Worm (Caenorhabditis elegans): ENCODE results near the gene F26C11.1.

F26C11.1 gene

DNA sequence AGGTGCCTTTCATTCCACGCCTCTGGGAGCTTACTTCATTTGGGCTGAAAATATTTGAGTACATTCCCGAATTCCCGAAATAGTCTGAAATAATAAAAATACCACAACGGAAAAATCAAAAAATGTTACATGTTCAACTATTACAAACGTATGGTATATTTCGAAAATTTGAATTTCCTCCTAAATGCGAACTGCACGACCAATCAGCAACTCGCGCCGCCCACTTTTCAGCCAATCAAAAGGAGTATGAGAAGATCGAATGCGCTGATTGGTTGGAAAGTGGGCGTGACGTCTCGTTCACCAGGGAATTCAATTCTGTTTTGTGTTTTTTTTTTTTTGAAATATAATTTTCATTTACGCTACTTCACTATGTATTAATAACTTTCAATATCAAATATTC, 25.8 kb upstream of the F26C11.1 start, which contains the start of gene old-1:
TSS of gene old-1 (minus strand) at position 50 of the 400 bp plus-strand sequence.
- TF ChIP-seq T23F11.4 (GFP tag; optimal IDR thresholded peaks at IDR 0.05), result no peak
- TF ChIP-seq nfya-1 (tag; optimal IDR thresholded peaks at IDR 0.05), result peak; percentile 65

DNA sequence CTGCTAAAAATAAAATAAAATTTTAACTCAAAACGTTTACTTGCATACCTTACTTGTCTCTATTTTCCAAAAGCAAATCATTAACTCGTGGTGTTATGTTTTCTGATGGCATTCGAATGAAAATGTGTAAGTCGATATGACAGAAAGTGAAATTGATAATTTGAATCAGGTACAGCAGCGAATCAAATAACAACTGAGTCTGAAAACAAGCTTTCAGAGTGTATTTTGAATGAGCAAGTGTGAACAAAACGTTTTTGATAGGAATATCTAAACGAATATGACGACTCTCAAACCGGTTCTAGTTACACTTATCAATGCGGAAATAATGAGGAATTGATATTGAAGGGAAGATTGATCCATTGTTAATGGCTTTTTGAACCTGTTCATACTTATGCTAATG, 23.5 kb upstream of the F26C11.1 start, which contains the start of gene chil-7:
TSS of gene chil-7 (minus strand) at position 112 of the 400 bp plus-strand sequence.
- TF ChIP-seq dmd-4 (tag; optimal IDR thresholded peaks at IDR 0.05; ENCODE audit: borderline replicate concordance) (no peak), lim-6 (tag; optimal IDR thresholded peaks at IDR 0.05) (no peak), ceh-18 (tag; optimal IDR thresholded peaks at IDR 0.05) (no peak), pha-4 (tag; optimal IDR thresholded peaks at IDR 0.05) (no peak), hlh-6 (tag; optimal IDR thresholded peaks at IDR 0.05) (no peak), hlh-15 (tag; optimal IDR thresholded peaks at IDR 0.05) (no peak)

DNA sequence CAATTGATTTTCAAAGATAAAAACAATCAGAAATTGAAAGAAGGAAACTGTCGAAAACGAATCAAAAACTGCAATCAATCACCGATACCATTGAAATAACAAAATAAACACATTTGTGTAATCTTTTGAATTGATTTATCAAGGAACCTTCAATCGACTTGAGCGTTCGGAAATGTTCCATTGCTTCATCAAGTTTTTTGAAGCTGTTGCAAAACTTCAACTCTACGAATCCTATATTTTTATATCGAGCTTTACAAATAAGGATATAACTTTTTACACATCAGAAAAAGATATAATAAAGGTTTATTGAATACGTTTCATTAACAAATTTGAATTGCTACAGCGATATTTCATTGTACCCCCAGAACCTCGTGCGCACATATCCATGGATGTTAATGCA, 21.6 kb upstream of the F26C11.1 start, which contains the start of gene chil-8:
TSS of gene chil-8 (minus strand) at position 101 of the 400 bp plus-strand sequence.
- no peak for TF ChIP-seq ceh-48 (tag; optimal IDR thresholded peaks at IDR 0.05)
- no peak for TF ChIP-seq nhr-11 (tag; optimal IDR thresholded peaks at IDR 0.05)
- TF ChIP-seq ceh-34 (tag; optimal IDR thresholded peaks at IDR 0.05), result no peak
- no peak for TF ChIP-seq hlh-15 (tag; optimal IDR thresholded peaks at IDR 0.05)
- no peak for TF ChIP-seq pat-9 (tag; optimal IDR thresholded peaks at IDR 0.05)
- no peak for TF ChIP-seq ceh-19 (GFP tag; optimal IDR thresholded peaks at IDR 0.05)
- no peak for TF ChIP-seq syd-9 (tag; optimal IDR thresholded peaks at IDR 0.05)
- TF ChIP-seq sox-4 (tag; optimal IDR thresholded peaks at IDR 0.05), result no peak
- TF ChIP-seq ceh-45 (GFP tag; IDR thresholded peaks at IDR 0.05), result no peak
- no peak for TF ChIP-seq gmeb-2 (tag; optimal IDR thresholded peaks at IDR 0.05)
- no peak for TF ChIP-seq fkh-10 (GFP tag; optimal IDR thresholded peaks at IDR 0.05)
- no peak for TF ChIP-seq ahr-1 (tag; optimal IDR thresholded peaks at IDR 0.05)
- no peak for TF ChIP-seq dmd-4 (tag; optimal IDR thresholded peaks at IDR 0.05; ENCODE audit: borderline replicate concordance)
- no peak for TF ChIP-seq sox-2 (GFP tag; IDR thresholded peaks at IDR 0.05)
- no peak for TF ChIP-seq fax-1 (tag; optimal IDR thresholded peaks at IDR 0.05)
- TF ChIP-seq pha-2 (tag; optimal IDR thresholded peaks at IDR 0.05), result no peak
- no peak for TF ChIP-seq hlh-13 (GFP tag; optimal IDR thresholded peaks at IDR 0.05)
- TF ChIP-seq nhr-232 (tag; optimal IDR thresholded peaks at IDR 0.05), result no peak
- no peak for TF ChIP-seq rnt-1 (tag; optimal IDR thresholded peaks at IDR 0.05)
- TF ChIP-seq lin-11 (tag; optimal IDR thresholded peaks at IDR 0.05), result no peak

DNA sequence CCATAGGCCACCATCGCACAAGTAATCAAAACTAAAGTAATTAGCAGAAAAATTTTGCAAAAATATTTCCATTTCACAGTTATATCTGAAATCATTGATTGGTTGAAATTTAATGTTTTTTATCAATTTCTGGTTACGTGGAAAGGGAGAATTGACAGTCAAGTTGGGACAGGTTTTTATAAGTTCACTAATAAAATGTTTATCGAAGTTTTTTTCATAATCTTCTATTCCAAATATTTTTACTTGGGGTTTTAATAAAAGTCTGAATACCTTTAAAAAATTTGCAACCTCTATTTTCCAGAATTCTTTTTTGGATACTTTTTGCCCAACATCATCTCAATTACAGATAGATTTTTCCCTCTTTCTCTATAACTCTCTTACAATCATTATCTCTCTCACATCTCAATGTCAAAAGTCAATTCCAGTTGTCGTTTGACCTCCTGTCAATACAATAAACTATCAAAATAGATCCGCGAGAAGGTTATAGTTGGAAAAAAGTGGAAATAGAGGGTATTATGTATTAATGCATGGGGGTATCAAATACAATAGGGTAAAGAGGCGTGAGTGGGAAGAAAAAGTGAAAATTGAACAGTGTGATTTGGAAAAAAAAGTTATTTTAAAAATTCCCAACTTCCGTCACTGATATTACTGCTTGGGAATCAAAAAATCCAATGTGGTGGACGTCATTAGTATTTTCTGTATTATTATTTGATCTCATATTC, 19.9 kb upstream of the F26C11.1 start, which contains the start of the genes chil-2 and ctsa-3.2:
TSS of gene chil-2 (minus strand) at position 101 of the 722 bp plus-strand sequence.
TSS of gene ctsa-3.2 (plus strand) at position 672 of the 722 bp plus-strand sequence.
- no peak for TF ChIP-seq C38D4.7 (GFP tag; optimal IDR thresholded peaks at IDR 0.05)
- no peak for TF ChIP-seq ceh-14 (tag; optimal IDR thresholded peaks at IDR 0.05)
- TF ChIP-seq dve-1 (tag; optimal IDR thresholded peaks at IDR 0.05), result no peak
- no peak for TF ChIP-seq fkh-6 (tag; optimal IDR thresholded peaks at IDR 0.05)
- no peak for TF ChIP-seq hlh-6 (tag; optimal IDR thresholded peaks at IDR 0.05)
- TF ChIP-seq rnt-1 (tag; optimal IDR thresholded peaks at IDR 0.05), result no peak
- no peak for TF ChIP-seq ceh-6 (GFP tag; optimal IDR thresholded peaks at IDR 0.05)
- no peak for TF ChIP-seq nhr-232 (tag; optimal IDR thresholded peaks at IDR 0.05)
- no peak for TF ChIP-seq ztf-16 (tag; optimal IDR thresholded peaks at IDR 0.05)
- TF ChIP-seq ceh-30 (tag; optimal IDR thresholded peaks at IDR 0.05), result no peak
- TF ChIP-seq ceh-22 (tag; optimal IDR thresholded peaks at IDR 0.05), result no peak
- no peak for TF ChIP-seq che-1 (tag; optimal IDR thresholded peaks at IDR 0.05)
- TF ChIP-seq ceh-45 (GFP tag; IDR thresholded peaks at IDR 0.05), result no peak

All from whole organism, late embryonic.